Worm (Caenorhabditis elegans): Measurements from ENCODE around the gene wht-8.

The wht-8 gene

DNA sequence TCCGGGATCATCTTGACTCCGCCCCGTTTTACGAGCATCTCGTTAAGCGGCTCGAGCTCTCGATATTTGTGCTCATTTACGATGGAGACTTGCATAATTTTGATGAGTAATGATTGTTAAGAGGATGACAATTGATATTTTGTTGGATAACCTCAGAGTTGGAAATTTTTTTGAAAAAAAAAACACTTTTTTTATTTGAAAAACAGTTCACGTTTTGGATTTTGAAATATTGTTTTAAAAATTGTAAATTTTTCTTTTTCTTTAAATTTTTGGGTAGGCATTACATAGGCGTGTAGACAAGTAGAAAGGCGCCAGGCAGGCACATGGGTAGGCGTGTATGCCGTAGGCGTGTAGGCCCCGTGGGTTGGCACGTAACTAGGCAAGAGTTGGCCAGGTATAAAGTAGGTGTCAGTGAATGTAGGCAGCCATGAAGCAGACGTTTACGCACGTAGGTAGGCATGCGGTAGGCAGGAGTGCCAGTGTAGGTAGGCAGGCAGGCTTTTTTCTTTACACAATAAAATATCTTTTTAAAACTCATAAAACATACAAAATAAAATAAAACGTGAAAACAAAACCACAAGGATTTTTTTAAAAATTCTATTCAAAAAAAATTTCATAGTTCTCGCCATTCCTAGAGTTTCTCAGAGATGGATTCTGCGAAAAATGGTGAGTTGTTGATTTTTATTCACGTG, at the start of gene wht-8, which contains the start of gene tbx-34:
wht-8 (plus strand) TSS at position 642 of the 692 bp plus-strand sequence.
tbx-34 (minus strand) TSS at position 101 of the 692 bp plus-strand sequence.
- TF ChIP-seq hif-1 (tag; optimal IDR thresholded peaks at IDR 0.05) (no peak), skn-1 (tag; optimal IDR thresholded peaks at IDR 0.05) (no peak), pqm-1 (tag; optimal IDR thresholded peaks at IDR 0.05) (no peak), nhr-111 (GFP tag; optimal IDR thresholded peaks at IDR 0.05) (no peak), madf-5 (GFP tag; IDR thresholded peaks at IDR 0.05) (no peak), daf-12 (tag; optimal IDR thresholded peaks at IDR 0.05) (no peak), vab-7 (GFP tag; IDR thresholded peaks at IDR 0.05) (no peak), zip-2 (tag; optimal IDR thresholded peaks at IDR 0.05) (no peak), fkh-10 (GFP tag; optimal IDR thresholded peaks at IDR 0.05) (no peak), T26A8.4 (GFP tag; IDR thresholded peaks at IDR 0.05) (no peak), lir-3 (tag; optimal IDR thresholded peaks at IDR 0.05) (no peak), cey-2 (tag; optimal IDR thresholded peaks at IDR 0.05; ENCODE audit: borderline replicate concordance, insufficient read depth) (no peak), dmd-6 (GFP tag; IDR thresholded peaks at IDR 0.05) (no peak), Y5F2A.4 (GFP tag; optimal IDR thresholded peaks at IDR 0.05) (no peak), lin-13 (GFP tag; optimal IDR thresholded peaks at IDR 0.05) (no peak), lin-29 (GFP tag; IDR thresholded peaks at IDR 0.05) (no peak)

DNA sequence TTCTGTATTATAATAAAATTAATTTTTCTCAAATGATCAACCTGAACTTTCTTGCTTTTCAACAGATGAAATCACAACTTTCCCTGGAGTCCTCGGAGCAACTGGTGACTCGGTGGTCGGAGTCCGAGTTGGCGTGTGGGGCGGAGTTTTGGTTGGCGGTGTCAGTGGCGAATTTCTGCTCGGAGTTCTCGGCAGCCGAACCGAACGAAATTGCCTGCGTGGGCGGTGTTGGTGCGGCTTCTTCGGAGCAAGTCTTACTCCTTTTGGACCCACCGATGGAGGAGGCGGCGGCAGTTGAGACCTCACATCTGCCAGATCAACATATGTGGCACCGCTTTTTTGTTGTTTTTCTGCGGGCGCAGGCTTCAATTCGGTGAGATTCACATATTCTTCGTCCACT, 48.9 kb upstream of the wht-8 start:
- TF ChIP-seq spr-1 (tag; optimal IDR thresholded peaks at IDR 0.05) (no peak), zfp-3 (GFP tag; conservative IDR thresholded peaks at IDR 0.05) (no peak), unc-130 (GFP tag; optimal IDR thresholded peaks at IDR 0.05) (no peak), set-16 (GFP tag; IDR thresholded peaks at IDR 0.05) (peak; percentile 88), arid-1 (GFP tag; conservative IDR thresholded peaks at IDR 0.05) (no peak), ceh-82 (tag; optimal IDR thresholded peaks at IDR 0.05) (no peak), dmd-6 (GFP tag; IDR thresholded peaks at IDR 0.05) (no peak), zfp-2 (tag; optimal IDR thresholded peaks at IDR 0.05) (no peak), D1046.2 (GFP tag; IDR thresholded peaks at IDR 0.05) (0 out of 2 replicates have a peak, but pooled peaks have one; percentile 35), snpc-4 (tag; optimal IDR thresholded peaks at IDR 0.05) (no peak), dmd-9 (GFP tag; IDR thresholded peaks at IDR 0.05) (no peak), Y48G9A.11 (GFP tag; IDR thresholded peaks at IDR 0.05) (no peak), nhr-102 (tag; optimal IDR thresholded peaks at IDR 0.05) (no peak)

ce11 chrIII:11170509-11170908, 48.1 kb upstream of the wht-8 start:
- TF ChIP-seq nhr-42 (GFP tag; IDR thresholded peaks at IDR 0.05), result no peak
- no peak for TF ChIP-seq daf-8 (GFP tag; IDR thresholded peaks at IDR 0.05)
- no peak for TF ChIP-seq skn-1 (tag; optimal IDR thresholded peaks at IDR 0.05)
- peak; percentile 11 for TF ChIP-seq nhr-102 (tag; optimal IDR thresholded peaks at IDR 0.05)
- TF ChIP-seq dmd-6 (GFP tag; IDR thresholded peaks at IDR 0.05), result 0 out of 2 replicates have a peak, but pooled peaks have one; percentile 11
- peak; percentile 4 for TF ChIP-seq aha-1 (tag)
- TF ChIP-seq ceh-44 (GFP tag; IDR thresholded peaks at IDR 0.05), result no peak
- TF ChIP-seq ztf-11 (tag; optimal IDR thresholded peaks at IDR 0.05), result no peak
- peak; percentile 13; the same call in 1 of the 2 replicates for TF ChIP-seq tra-1 (GFP tag; IDR thresholded peaks at IDR 0.05)
- no peak for TF ChIP-seq nhr-76 (tag; optimal IDR thresholded peaks at IDR 0.05)

DNA sequence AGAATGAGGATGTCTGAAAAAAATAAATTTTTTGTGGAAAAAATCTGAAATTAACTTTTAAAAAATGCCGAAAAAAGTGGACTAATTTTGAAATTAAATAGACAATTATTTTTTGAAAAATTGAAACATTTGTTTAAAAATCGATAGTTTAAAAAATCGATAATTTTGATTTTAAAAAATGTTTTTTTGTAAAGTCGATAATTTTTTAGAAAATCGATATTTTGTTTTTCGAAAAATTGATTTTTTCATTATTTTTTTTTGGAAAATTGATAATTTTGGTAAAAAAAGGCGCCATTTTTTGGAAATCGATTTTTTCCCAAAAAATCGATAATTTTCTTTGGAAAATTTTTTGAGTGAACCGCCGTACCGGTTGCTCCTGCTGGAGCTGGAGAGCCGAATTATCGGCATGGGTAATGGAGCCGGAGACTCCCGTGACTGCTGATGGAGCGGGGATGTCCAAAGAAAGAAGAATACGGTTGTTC, 46.3 kb upstream of the wht-8 start:
- TF ChIP-seq ceh-28 (tag; optimal IDR thresholded peaks at IDR 0.05) (peak; percentile 75), nhr-48 (tag; optimal IDR thresholded peaks at IDR 0.05) (no peak)
